Worm (Caenorhabditis elegans): Measurements from ENCODE around the gene K12D9.1.
"Not testable (repeated sequence)": the region's sequence is repeated elsewhere in the genome, so short reads cannot be mapped to it uniquely, and the experiment has no call there.

The K12D9.1 gene

DNA sequence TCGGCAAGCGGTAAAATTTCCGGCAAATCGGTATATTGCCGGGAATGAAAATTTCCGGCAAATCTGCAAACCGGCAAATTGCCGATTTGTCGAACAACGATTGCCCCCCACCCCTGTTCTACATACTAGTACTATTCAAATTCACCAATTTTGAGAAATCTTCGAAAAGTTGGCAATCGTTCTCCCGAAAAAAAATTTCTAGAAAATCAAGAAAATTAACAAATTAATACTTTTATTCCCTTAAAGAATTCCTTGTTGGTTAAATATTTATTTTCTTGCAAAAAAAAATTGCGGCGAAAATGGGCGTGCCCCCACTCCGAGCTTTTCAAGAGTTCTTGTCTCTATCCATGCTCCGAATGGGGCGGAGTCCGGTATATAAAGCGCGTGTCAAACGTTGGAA is 40.0 kb downstream of the K12D9.1 start, which contains the start of gene C50H11.8:
TSS of gene C50H11.8 (plus strand) at position 301 of the 400 bp plus-strand sequence.
- no peak for TF ChIP-seq lin-15B (tag; optimal IDR thresholded peaks at IDR 0.05)
- TF ChIP-seq nhr-12 (tag; optimal IDR thresholded peaks at IDR 0.05), result no peak
- TF ChIP-seq zag-1 (tag; optimal IDR thresholded peaks at IDR 0.05), result no peak
- no peak for TF ChIP-seq nhr-11 (tag; optimal IDR thresholded peaks at IDR 0.05)

DNA sequence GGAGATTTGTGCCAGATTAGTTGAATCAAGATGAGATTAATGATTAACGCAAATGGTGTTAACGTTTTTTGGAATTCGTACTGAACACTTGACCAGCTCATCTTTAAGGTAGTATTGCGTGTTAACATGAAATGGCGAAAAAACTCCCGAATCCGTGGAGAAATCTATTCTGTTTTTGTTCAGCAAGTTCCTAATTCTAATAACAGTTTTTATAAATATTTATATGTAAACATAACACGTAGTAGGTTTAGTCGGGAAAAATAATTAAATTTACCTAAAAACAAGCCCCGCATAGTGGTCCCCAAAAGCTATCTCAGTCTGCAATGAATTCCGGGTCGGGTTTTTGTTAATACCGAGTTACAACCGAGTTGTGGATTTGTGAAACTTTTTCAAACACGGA is 44.7 kb downstream of the K12D9.1 start, which contains the start of gene str-244:
TSS of gene str-244 (minus strand) at position 101 of the 400 bp plus-strand sequence.
- TF ChIP-seq ama-1 (optimal IDR thresholded peaks at IDR 0.05) (no peak), nhr-23 (tag; optimal IDR thresholded peaks at IDR 0.05) (no peak), pha-4 (tag; optimal IDR thresholded peaks at IDR 0.05) (no peak), ceh-9 (tag; optimal IDR thresholded peaks at IDR 0.05) (no peak), nhr-77 (tag; optimal IDR thresholded peaks at IDR 0.05) (no peak), nhr-28 (tag; optimal IDR thresholded peaks at IDR 0.05) (no peak), elt-1 (tag; optimal IDR thresholded peaks at IDR 0.05) (no peak), aly-2 (tag; optimal IDR thresholded peaks at IDR 0.05) (no peak), ceh-16 (tag; optimal IDR thresholded peaks at IDR 0.05) (no peak), ztf-11 (tag; optimal IDR thresholded peaks at IDR 0.05) (no peak), zag-1 (tag; optimal IDR thresholded peaks at IDR 0.05) (no peak), fos-1 (tag; optimal IDR thresholded peaks at IDR 0.05) (no peak), elt-3 (tag; optimal IDR thresholded peaks at IDR 0.05) (no peak), ceh-82 (tag; optimal IDR thresholded peaks at IDR 0.05) (no peak), ZK546.5 (tag; optimal IDR thresholded peaks at IDR 0.05) (no peak), fkh-10 (GFP tag; optimal IDR thresholded peaks at IDR 0.05) (no peak)

DNA sequence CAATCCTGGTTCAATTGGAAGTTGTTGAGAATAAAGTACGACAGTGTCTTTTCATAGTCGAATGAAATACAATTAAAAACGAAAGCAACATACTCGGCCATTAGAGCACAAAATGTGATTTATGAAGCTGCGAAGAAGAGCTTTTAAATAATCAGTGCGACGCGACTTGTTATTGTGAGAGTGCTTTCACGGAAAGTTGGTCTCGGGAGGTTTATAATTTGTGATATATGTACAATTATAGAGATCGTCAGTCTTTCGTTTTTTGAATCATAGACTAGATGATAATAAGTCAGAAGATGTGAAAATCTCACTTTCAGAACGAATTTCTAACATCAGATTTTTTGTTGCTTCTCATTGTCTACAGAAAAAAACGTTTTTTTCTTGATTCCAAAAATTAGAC is 47.8 kb downstream of the K12D9.1 start, which contains the start of gene srt-15:
TSS of gene srt-15 (minus strand) at position 101 of the 400 bp plus-strand sequence.
- TF ChIP-seq nhr-76 (tag; optimal IDR thresholded peaks at IDR 0.05), result no peak
- no peak for TF ChIP-seq ceh-16 (tag; optimal IDR thresholded peaks at IDR 0.05)
- no peak for TF ChIP-seq mml-1 (tag; optimal IDR thresholded peaks at IDR 0.05)
- TF ChIP-seq fos-1 (tag; optimal IDR thresholded peaks at IDR 0.05), result no peak
- TF ChIP-seq pha-4 (tag; optimal IDR thresholded peaks at IDR 0.05), result no peak
- TF ChIP-seq ceh-9 (tag; optimal IDR thresholded peaks at IDR 0.05), result no peak
- no peak for TF ChIP-seq elt-1 (tag; optimal IDR thresholded peaks at IDR 0.05)

DNA sequence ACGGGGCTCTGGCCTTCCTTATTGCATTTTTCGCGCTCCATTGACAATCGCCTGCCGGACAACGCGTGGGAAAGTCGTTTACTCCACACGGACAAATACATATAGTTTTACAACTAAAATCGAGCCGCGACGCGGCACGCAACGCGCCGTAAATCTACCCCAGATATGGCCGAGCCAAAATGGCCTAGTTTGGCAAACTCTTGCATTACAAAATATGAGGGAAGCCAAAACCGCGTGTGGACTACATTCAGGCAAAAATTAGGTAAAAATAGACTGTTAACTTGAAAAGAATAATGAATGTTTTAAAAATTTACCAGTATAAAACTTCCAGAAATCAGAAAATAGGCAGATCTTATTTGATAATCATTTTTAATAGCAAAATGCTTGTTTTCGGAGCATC is 50.1 kb downstream of the K12D9.1 start, which contains the start of gene srt-16:
TSS of gene srt-16 (minus strand) at position 101 of the 400 bp plus-strand sequence.
- TF ChIP-seq tbx-2, zag-1, nhr-25 (tag; optimal IDR thresholded peaks at IDR 0.05): not testable (repeated sequence)

All from whole organism, L3 larva.